Worm (Caenorhabditis elegans) whole organism, midembryonic: ENCODE results near the gene F43C11.4.

Source experiments
- T22C8.4 ChIP-seq: fragments of 200-800 bp; sonication (Bioruptor generic); IDR thresholded peaks from 2 replicates; pipeline ENCODE4 v1.3.6; 2022; ENCODE audit warnings: missing genetic modification characterization, missing compliant biosample characterization
- cog-1 ChIP-seq: sonication (generic microtip); optimal IDR thresholded peaks from 2 replicates; lab custom pipeline; 2016; ENCODE audit warnings: missing genetic modification characterization, missing compliant biosample characterization
- klf-2 ChIP-seq: fragments of 200-800 bp; sonication (Bioruptor generic); conservative IDR thresholded peaks from 2 replicates; pipeline ENCODE4 v1.3.6; 2022; ENCODE audit warnings: missing genetic modification reagents, missing genetic modification characterization, missing compliant biosample characterization
- ref-1 ChIP-seq: fragments of 200-800 bp; sonication (Bioruptor generic); conservative IDR thresholded peaks from 2 replicates; pipeline ENCODE4 v1.3.6; 2022; ENCODE audit warnings: missing genetic modification reagents, missing genetic modification characterization, missing compliant biosample characterization
- tab-1 ChIP-seq: fragments of 200-800 bp; sonication (Bioruptor generic); IDR thresholded peaks from 2 replicates; pipeline ENCODE4 v1.3.6; 2022; ENCODE audit warnings: missing genetic modification characterization, missing compliant biosample characterization
- ztf-23 ChIP-seq: fragments of 200-800 bp; sonication (Bioruptor generic); IDR thresholded peaks from 2 replicates; pipeline ENCODE4 v1.3.6; 2022; ENCODE audit warnings: missing genetic modification reagents, missing genetic modification characterization, missing compliant biosample characterization
- ztf-29 ChIP-seq: fragments of 200-800 bp; sonication (Bioruptor generic); IDR thresholded peaks from 2 replicates; pipeline ENCODE4 v1.3.6; 2022; ENCODE audit warnings: missing genetic modification reagents, missing genetic modification characterization, missing compliant biosample characterization

DNA sequence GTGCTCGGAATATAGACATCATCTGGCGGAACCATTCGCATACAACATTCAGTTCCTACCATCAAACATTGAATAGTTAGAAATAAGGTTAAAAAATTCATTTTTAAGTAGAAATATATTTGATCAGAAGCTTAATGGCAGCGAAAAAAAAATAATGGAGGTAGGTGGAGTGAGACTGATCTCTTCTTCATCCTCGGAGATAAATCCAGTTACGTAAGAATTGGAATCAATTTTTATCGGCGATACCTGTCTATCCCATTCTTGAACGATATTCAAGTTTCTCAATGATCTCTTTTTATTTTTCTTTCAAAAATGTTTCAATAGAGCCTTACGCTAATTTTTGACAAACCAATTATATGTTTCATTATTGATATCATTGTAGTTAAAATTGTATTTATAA lies 38.7 kb downstream of the F43C11.4 start, which contains the start of gene F16G10.9:
- TF ChIP-seq tab-1 (GFP tag; lab: Robert Waterston, UW), result no peak
- no peak for TF ChIP-seq T22C8.4 (GFP tag; lab: Robert Waterston, UW)
- TF ChIP-seq cog-1 (tag; lab: Kevin White, UChicago), result no peak
- TF ChIP-seq ztf-23 (GFP tag; lab: Robert Waterston, UW), result no peak
- TF ChIP-seq ref-1, result no peak
- no peak for TF ChIP-seq ztf-29 (GFP tag; lab: Robert Waterston, UW)
- TF ChIP-seq klf-2 (GFP tag; lab: Robert Waterston, UW), result no peak
